Worm (Caenorhabditis elegans) whole organism, L2 larva: ENCODE results near the gene spr-2.

Experiments used
- R02D3.7 ChIP-seq: fragments of 150-350 bp; optimal IDR thresholded peaks from 2 replicates; lab custom pipeline; 2014; ENCODE audit warnings: missing biosample characterization, missing genetic modification characterization
- alr-1 ChIP-seq: fragments of 150-350 bp; optimal IDR thresholded peaks from 2 replicates; lab custom pipeline; 2014; ENCODE audit warnings: missing biosample characterization, missing genetic modification characterization
- ama-1 ChIP-seq: fragments of 150-350 bp; optimal IDR thresholded peaks from 2 replicates; lab custom pipeline; 2018; ENCODE audit warnings: inconsistent platforms
- ceh-16 ChIP-seq: fragments of 150-350 bp; optimal IDR thresholded peaks from 2 replicates; lab custom pipeline; 2014; ENCODE audit warnings: missing biosample characterization, missing genetic modification characterization
- lin-13 ChIP-seq: fragments of 150-350 bp; optimal IDR thresholded peaks from 2 replicates; lab custom pipeline; 2014; ENCODE audit warnings: missing biosample characterization, missing genetic modification reagents, missing genetic modification characterization
- lin-39 ChIP-seq: fragments of 150-350 bp; optimal IDR thresholded peaks from 2 replicates; lab custom pipeline; 2014; ENCODE audit warnings: missing biosample characterization, missing genetic modification reagents, missing genetic modification characterization
- mdl-1 ChIP-seq, 2 experiments: fragments of 150-350 bp in 1 of 2; sonication (generic microtip) in 1 of 2; optimal IDR thresholded peaks; 2 replicates each; lab custom pipeline; 2017; ENCODE audit warnings: missing biosample characterization in 2 of 2, missing genetic modification characterization in 2 of 2
- nhr-11 ChIP-seq: fragments of 150-350 bp; optimal IDR thresholded peaks from 2 replicates; lab custom pipeline; 2014; ENCODE audit warnings: missing biosample characterization, missing genetic modification characterization
- nhr-12 ChIP-seq: fragments of 150-350 bp; optimal IDR thresholded peaks from 2 replicates; lab custom pipeline; 2014; ENCODE audit warnings: missing biosample characterization, missing genetic modification characterization
- nhr-77 ChIP-seq: fragments of 150-350 bp; optimal IDR thresholded peaks from 2 replicates; lab custom pipeline; 2014; ENCODE audit warnings: missing biosample characterization, missing genetic modification characterization
- unc-62 ChIP-seq: fragments of 150-350 bp; optimal IDR thresholded peaks from 2 replicates; lab custom pipeline; 2014; ENCODE audit warnings: missing biosample characterization, missing genetic modification reagents, missing genetic modification characterization
- ztf-1 ChIP-seq: fragments of 200-800 bp; sonication (Bioruptor generic); conservative IDR thresholded peaks from 2 replicates; pipeline ENCODE4 v1.3.6; 2022; ENCODE audit warnings: missing genetic modification characterization, missing compliant biosample characterization
- ztf-11 ChIP-seq: sonication (generic microtip); optimal IDR thresholded peaks from 2 replicates; lab custom pipeline; 2017; ENCODE audit warnings: missing biosample characterization, missing genetic modification characterization

DNA sequence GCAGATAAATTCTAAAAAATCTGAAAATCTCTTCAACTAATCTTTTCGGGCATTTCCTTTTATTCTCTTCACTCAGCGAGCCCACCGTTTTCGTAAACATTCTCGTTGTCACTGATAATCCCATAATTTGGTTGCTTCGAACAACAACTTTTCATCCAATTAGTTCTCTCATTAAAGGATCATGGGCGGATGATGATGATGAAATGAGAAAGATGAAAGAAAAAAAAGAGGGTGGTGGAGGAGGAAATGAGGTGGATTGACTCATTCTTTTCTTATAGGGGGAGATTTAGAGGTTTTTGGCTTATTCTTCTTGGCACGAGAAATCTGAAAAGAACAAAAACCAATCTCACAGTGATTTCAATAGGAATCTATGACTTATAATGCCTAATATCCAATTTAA lies 29.9 kb downstream of the spr-2 start:
- TF ChIP-seq R02D3.7 (no peak), ztf-1 (GFP tag; lab: Robert Waterston, UW) (no peak), ama-1 (no peak), ztf-11 (tag; lab: Kevin White, UChicago) (no peak), lin-13 (GFP tag; lab: Kevin White, UChicago) (no peak), alr-1 (tag; lab: Kevin White, UChicago) (no peak), unc-62 (GFP tag; lab: Kevin White, UChicago) (no peak), ceh-16 (tag; lab: Kevin White, UChicago) (no peak), mdl-1 (tag; optimal IDR thresholded peaks at IDR 0.05; lab: Kevin White, UChicago) (no peak), nhr-11 (tag; lab: Kevin White, UChicago) (no peak), lin-39 (tag; lab: Kevin White, UChicago) (no peak), nhr-77 (tag; lab: Kevin White, UChicago) (no peak), nhr-12 (tag; lab: Kevin White, UChicago) (no peak)
